Fruit fly (Drosophila melanogaster) whole organism, embryonic: Measurements from ENCODE around the gene Tsp66A.

Source experiments
- Ada2b ChIP-seq: fragments of 200-800 bp; sonication (Bioruptor generic); IDR thresholded peaks from 2 replicates; pipeline ENCODE4 v1.3.6; 2022; ENCODE audit warnings: missing biosample characterization, missing genetic modification characterization
- Atf6 ChIP-seq: fragments of 200-800 bp; sonication (Bioruptor generic); IDR thresholded peaks from 2 replicates; pipeline ENCODE4 v1.3.6; 2022; ENCODE audit warnings: missing biosample characterization, missing genetic modification characterization
- CG12219 ChIP-seq: fragments of 200-800 bp; sonication (Bioruptor generic); optimal IDR thresholded peaks from 3 replicates; lab custom pipeline; 2018; ENCODE audit warnings: missing biosample characterization, mild to moderate bottlenecking, missing genetic modification characterization
- CG12391 ChIP-seq: fragments of 200-800 bp; sonication (Bioruptor generic); optimal IDR thresholded peaks from 3 replicates; lab custom pipeline; 2018; ENCODE audit warnings: missing biosample characterization, mild to moderate bottlenecking, missing genetic modification characterization, moderate library complexity
- CG13123 ChIP-seq: fragments of 200-800 bp; sonication (Bioruptor generic); optimal IDR thresholded peaks from 2 replicates; lab custom pipeline; 2016; ENCODE audit warnings: missing biosample characterization, missing genetic modification characterization
- CG14014 ChIP-seq: fragments of 200-800 bp; sonication (Bioruptor generic); IDR thresholded peaks from 2 replicates; pipeline ENCODE4 v1.3.6; 2022; ENCODE audit warnings: missing biosample characterization, missing genetic modification characterization
- CG15269 ChIP-seq: fragments of 200-800 bp; sonication (Bioruptor generic); optimal IDR thresholded peaks from 2 replicates; lab custom pipeline; 2018; ENCODE audit warnings: missing biosample characterization, mild to moderate bottlenecking, missing genetic modification characterization, moderate library complexity
- CG18764 ChIP-seq: fragments of 200-800 bp; sonication (Bioruptor generic); optimal IDR thresholded peaks from 3 replicates; lab custom pipeline; 2016; ENCODE audit warnings: missing biosample characterization, missing genetic modification characterization
- CG31365 ChIP-seq: fragments of 200-800 bp; sonication (Bioruptor generic); optimal IDR thresholded peaks from 2 replicates; lab custom pipeline; 2018; ENCODE audit warnings: missing biosample characterization, mild to moderate bottlenecking, missing genetic modification characterization
- CG4328 ChIP-seq: fragments of 200-800 bp; sonication (Bioruptor generic); optimal IDR thresholded peaks from 3 replicates; lab custom pipeline; 2017; ENCODE audit warnings: missing biosample characterization, missing genetic modification reagents, missing genetic modification characterization
- CG4360 ChIP-seq: fragments of 200-800 bp; sonication (Bioruptor generic); IDR thresholded peaks from 2 replicates; pipeline ENCODE4 v1.3.6; 2022; ENCODE audit warnings: missing biosample characterization, missing genetic modification characterization
- CG43689 ChIP-seq: fragments of 200-800 bp; sonication (Bioruptor generic); IDR thresholded peaks from 2 replicates; pipeline ENCODE4 v1.3.6; 2022; ENCODE audit warnings: missing biosample characterization, missing genetic modification characterization
- CG4707 ChIP-seq: fragments of 200-800 bp; sonication (Bioruptor generic); optimal IDR thresholded peaks from 2 replicates; lab custom pipeline; 2018; ENCODE audit warnings: missing biosample characterization, mild to moderate bottlenecking, missing genetic modification characterization, moderate library complexity
- CG6689 ChIP-seq: fragments of 200-800 bp; sonication (Bioruptor generic); IDR thresholded peaks from 2 replicates; pipeline ENCODE4 v1.3.6; 2022; ENCODE audit warnings: missing biosample characterization, missing genetic modification characterization
- CG9727 ChIP-seq: fragments of 200-800 bp; sonication (Bioruptor generic); optimal IDR thresholded peaks from 3 replicates; lab custom pipeline; 2017; ENCODE audit warnings: missing biosample characterization, mild to moderate bottlenecking, missing genetic modification characterization
- CG9876 ChIP-seq: fragments of 200-800 bp; sonication (Bioruptor generic); optimal IDR thresholded peaks from 2 replicates; lab custom pipeline; 2016; ENCODE audit warnings: missing biosample characterization, missing genetic modification characterization
- CHES-1-like ChIP-seq: fragments of 200-800 bp; sonication (Bioruptor generic); optimal IDR thresholded peaks from 2 replicates; lab custom pipeline; 2016; ENCODE audit warnings: missing biosample characterization, missing genetic modification characterization
- Dad ChIP-seq: fragments of 200-800 bp; sonication (Bioruptor generic); optimal IDR thresholded peaks from 3 replicates; lab custom pipeline; 2016; ENCODE audit warnings: missing biosample characterization, missing genetic modification characterization
- Dbx ChIP-seq: fragments of 200-800 bp; sonication (Bioruptor generic); IDR thresholded peaks from 3 replicates; pipeline ENCODE4 v1.3.6; 2022; ENCODE audit warnings: missing biosample characterization, missing genetic modification characterization
- HHEX ChIP-seq: fragments of 200-800 bp; sonication (Bioruptor generic); optimal IDR thresholded peaks from 3 replicates; lab custom pipeline; 2017; ENCODE audit warnings: missing biosample characterization, mild to moderate bottlenecking, missing genetic modification characterization, missing genetic modification reagents
- HmgD ChIP-seq: fragments of 200-800 bp; sonication (Bioruptor generic); optimal IDR thresholded peaks from 3 replicates; lab custom pipeline; 2016; ENCODE audit warnings: missing biosample characterization, missing genetic modification characterization
- Hr3 ChIP-seq: fragments of 200-800 bp; sonication (Bioruptor generic); optimal IDR thresholded peaks from 3 replicates; lab custom pipeline; 2016; ENCODE audit warnings: missing biosample characterization, missing genetic modification characterization
- Kr ChIP-seq: fragments of 200-800 bp; sonication (Bioruptor generic); optimal IDR thresholded peaks from 2 replicates; lab custom pipeline; 2017; ENCODE audit warnings: missing biosample characterization, mild to moderate bottlenecking, missing genetic modification characterization
- MBD-R2 ChIP-seq: fragments of 200-800 bp; sonication (Bioruptor generic); IDR thresholded peaks from 2 replicates; pipeline ENCODE4 v1.3.6; 2022; ENCODE audit warnings: missing biosample characterization, missing genetic modification characterization
- MESR4 ChIP-seq: fragments of 200-800 bp; sonication (Bioruptor generic); optimal IDR thresholded peaks from 2 replicates; lab custom pipeline; 2018; ENCODE audit warnings: missing biosample characterization, mild to moderate bottlenecking, missing genetic modification characterization, moderate library complexity
- al ChIP-seq: fragments of 200-800 bp; sonication (Bioruptor generic); IDR thresholded peaks from 2 replicates; pipeline ENCODE4 v1.3.6; 2022; ENCODE audit warnings: missing biosample characterization, missing genetic modification characterization
- ase ChIP-seq: fragments of 200-800 bp; sonication (Bioruptor generic); IDR thresholded peaks from 3 replicates; pipeline ENCODE4 v1.3.6; 2022; ENCODE audit warnings: missing biosample characterization, missing genetic modification characterization
- ato ChIP-seq: fragments of 200-800 bp; sonication (Bioruptor generic); IDR thresholded peaks from 2 replicates; pipeline ENCODE4 v1.3.6; 2022; ENCODE audit warnings: missing biosample characterization, missing genetic modification characterization; ENCODE audit not compliant: partially characterized antibody
- bcd ChIP-seq: fragments of 200-800 bp; sonication (Bioruptor generic); optimal IDR thresholded peaks from 2 replicates; lab custom pipeline; 2017; ENCODE audit warnings: missing biosample characterization, mild to moderate bottlenecking, missing genetic modification characterization
- cg ChIP-seq: fragments of 200-800 bp; sonication (Bioruptor generic); optimal IDR thresholded peaks from 3 replicates; lab custom pipeline; 2019; ENCODE audit warnings: missing biosample characterization, mild to moderate bottlenecking, missing genetic modification characterization, moderate library complexity
- chinmo ChIP-seq: fragments of 200-800 bp; sonication (Bioruptor generic); IDR thresholded peaks from 4 replicates; pipeline ENCODE4 v1.3.6; 2022; ENCODE audit warnings: missing biosample characterization, missing genetic modification characterization; ENCODE audit not compliant: partially characterized antibody
- chm ChIP-seq: fragments of 200-800 bp; sonication (Bioruptor generic); IDR thresholded peaks from 2 replicates; pipeline ENCODE4 v1.3.6; 2022; ENCODE audit warnings: missing biosample characterization, missing genetic modification characterization
- ci ChIP-seq: fragments of 200-800 bp; sonication (Bioruptor generic); IDR thresholded peaks from 3 replicates; pipeline ENCODE4 v1.3.6; 2022; ENCODE audit warnings: missing biosample characterization, missing genetic modification characterization
- crol ChIP-seq: fragments of 200-800 bp; sonication (Bioruptor generic); IDR thresholded peaks from 2 replicates; pipeline ENCODE4 v1.3.6; 2022; ENCODE audit warnings: missing biosample characterization, missing genetic modification characterization
- emc ChIP-seq: fragments of 200-800 bp; sonication (Bioruptor generic); optimal IDR thresholded peaks from 2 replicates; lab custom pipeline; 2016; ENCODE audit warnings: missing biosample characterization, missing genetic modification characterization
- ftz-f1 ChIP-seq: fragments of 200-800 bp; sonication (Bioruptor generic); optimal IDR thresholded peaks from 2 replicates; lab custom pipeline; 2016; ENCODE audit warnings: missing biosample characterization, missing genetic modification characterization
- gce ChIP-seq: fragments of 200-800 bp; sonication (Bioruptor generic); IDR thresholded peaks from 3 replicates; pipeline ENCODE4 v1.3.6; 2022; ENCODE audit warnings: missing biosample characterization, missing genetic modification characterization
- gem ChIP-seq: fragments of 200-800 bp; sonication (Bioruptor generic); optimal IDR thresholded peaks from 2 replicates; lab custom pipeline; 2019; ENCODE audit warnings: missing biosample characterization, mild to moderate bottlenecking, missing genetic modification characterization, moderate library complexity
- grau ChIP-seq: fragments of 200-800 bp; optimal IDR thresholded peaks from 3 replicates; lab custom pipeline; 2019; ENCODE audit warnings: missing biosample characterization, mild to moderate bottlenecking, missing genetic modification characterization, moderate library complexity
- jigr1 ChIP-seq: fragments of 200-800 bp; sonication (Bioruptor generic); IDR thresholded peaks from 3 replicates; pipeline ENCODE4 v1.3.6; 2022; ENCODE audit warnings: missing biosample characterization, missing genetic modification characterization
- lola ChIP-seq, 3 experiments: fragments of >200 bp in 2 of 3; fragments of 200-800 bp in 1 of 3; sonication (Bioruptor generic) in 1 of 3; optimal IDR thresholded peaks; 2 replicates each; lab custom pipeline; 2017 to 2019; ENCODE audit warnings: missing biosample characterization in 3 of 3, missing genetic modification characterization in 3 of 3, mild to moderate bottlenecking in 1 of 3, moderate library complexity in 1 of 3
- lov ChIP-seq, 2 experiments: fragments of 200-800 bp in 1 of 2; fragments of >200 bp in 1 of 2; sonication (Bioruptor generic) in 1 of 2; IDR thresholded peaks in 1 of 2; optimal IDR thresholded peaks in 1 of 2; 2 replicates in 1 of 2; 3 replicates in 1 of 2; pipeline versions ENCODE4 v1.3.6 to Lab custom; 2017 to 2022; ENCODE audit warnings: missing biosample characterization in 1 of 2, missing genetic modification characterization in 1 of 2
- mam ChIP-seq: fragments of 200-800 bp; sonication (Bioruptor generic); optimal IDR thresholded peaks from 3 replicates; lab custom pipeline; 2016; ENCODE audit warnings: missing biosample characterization, missing genetic modification characterization
- phol ChIP-seq: fragments of 200-800 bp; sonication (Bioruptor generic); optimal IDR thresholded peaks from 3 replicates; lab custom pipeline; 2018; ENCODE audit warnings: missing biosample characterization, mild to moderate bottlenecking, missing genetic modification characterization, moderate library complexity
- row ChIP-seq: fragments of 200-800 bp; sonication (Bioruptor generic); IDR thresholded peaks from 3 replicates; pipeline ENCODE4 v1.3.6; 2022; ENCODE audit warnings: missing biosample characterization, missing genetic modification characterization
- scrt ChIP-seq: fragments of 200-800 bp; sonication (Bioruptor generic); optimal IDR thresholded peaks from 2 replicates; lab custom pipeline; 2018; ENCODE audit warnings: missing biosample characterization, mild to moderate bottlenecking, missing genetic modification characterization, moderate library complexity
- stwl ChIP-seq: fragments of 200-800 bp; sonication (Bioruptor generic); optimal IDR thresholded peaks from 3 replicates; lab custom pipeline; 2018; ENCODE audit warnings: missing biosample characterization, mild to moderate bottlenecking, missing genetic modification characterization, moderate library complexity
- sug ChIP-seq: fragments of 200-800 bp; optimal IDR thresholded peaks from 2 replicates; lab custom pipeline; 2019; ENCODE audit warnings: missing biosample characterization, mild to moderate bottlenecking, missing genetic modification characterization, moderate library complexity
- trem ChIP-seq: fragments of 200-800 bp; optimal IDR thresholded peaks from 3 replicates; lab custom pipeline; 2019; ENCODE audit warnings: missing biosample characterization, mild to moderate bottlenecking, missing genetic modification characterization, moderate library complexity
- zf30C ChIP-seq: fragments of 200-800 bp; sonication (Bioruptor generic); optimal IDR thresholded peaks from 3 replicates; lab custom pipeline; 2018; ENCODE audit warnings: missing biosample characterization, mild to moderate bottlenecking, missing genetic modification characterization

Tsp66A gene

dm6 chr3L:7433325-7433827 is 31.9 kb upstream of the Tsp66A start (continued):
- TF ChIP-seq chinmo (GFP tag; lab: Robert Waterston, UW) = peak; percentile 85; the same call in 2 of the 4 replicates
- no peak for TF ChIP-seq stwl (tag; lab: Kevin White, UChicago)
- TF ChIP-seq ato (GFP tag; lab: Robert Waterston, UW) = no peak
- TF ChIP-seq gce = no peak
- TF ChIP-seq trem (tag; lab: Kevin White, UChicago) = no peak
- peak; percentile 82 for TF ChIP-seq sug (tag; lab: Kevin White, UChicago)
- no peak for TF ChIP-seq CG4707 (GFP tag; lab: Kevin White, UChicago)
- TF ChIP-seq CG4360 = peak; percentile 82
- TF ChIP-seq CG18764 (GFP tag; lab: Kevin White, UChicago) = no peak
- peak; percentile 96 for TF ChIP-seq crol (GFP tag; lab: Robert Waterston, UW)
- TF ChIP-seq mam (GFP tag; lab: Kevin White, UChicago) = no peak
- 0 out of 2 replicates have a peak, but pooled peaks have one; percentile 22 for TF ChIP-seq Ada2b (GFP tag; lab: Robert Waterston, UW)
- peak in 1 of 3 experiments; percentile 25 for TF ChIP-seq lola (GFP tag; optimal IDR thresholded peaks at IDR 0.05; lab: Kevin White, UChicago)
- TF ChIP-seq grau (tag; lab: Kevin White, UChicago) = peak; percentile 42
- TF ChIP-seq Hr3 = no peak
- 0 out of 2 replicates have a peak, but pooled peaks have one; percentile 28 for TF ChIP-seq CG6689 (GFP tag; lab: Robert Waterston, UW)
- no peak for TF ChIP-seq CG9876 (GFP tag; lab: Kevin White, UChicago)
- TF ChIP-seq al (GFP tag; lab: Robert Waterston, UW) = 0 out of 2 replicates have a peak, but pooled peaks have one; percentile 5
- TF ChIP-seq CG43689 (GFP tag; lab: Robert Waterston, UW) = no peak
- peak; percentile 29 for TF ChIP-seq zf30C
- 0 out of 2 replicates have a peak, but pooled peaks have one; percentile 12 for TF ChIP-seq MBD-R2 (GFP tag; lab: Robert Waterston, UW)
- peak; percentile 48; the same call in 1 of the 2 replicates for TF ChIP-seq Atf6 (GFP tag; lab: Robert Waterston, UW)
- TF ChIP-seq chm (GFP tag; lab: Robert Waterston, UW) = no peak
- TF ChIP-seq CG13123 (GFP tag; lab: Kevin White, UChicago) = no peak
- no peak for TF ChIP-seq ase (GFP tag; lab: Robert Waterston, UW)
- TF ChIP-seq Dad (GFP tag; lab: Kevin White, UChicago) = no peak
- no peak for TF ChIP-seq ftz-f1 (GFP tag; lab: Kevin White, UChicago)
- TF ChIP-seq jigr1 (GFP tag; lab: Robert Waterston, UW) = no peak
- TF ChIP-seq scrt (GFP tag; lab: Kevin White, UChicago) = no peak
- 0 out of 3 replicates have a peak, but pooled peaks have one; percentile 39 for TF ChIP-seq Dbx (GFP tag; lab: Robert Waterston, UW)
- TF ChIP-seq CG15269 (tag; lab: Kevin White, UChicago) = peak; percentile 27
- TF ChIP-seq HHEX (GFP tag; lab: Kevin White, UChicago) = no peak
- TF ChIP-seq CG12219 (GFP tag; lab: Kevin White, UChicago) = no peak
- TF ChIP-seq Kr = no peak
- no peak for TF ChIP-seq emc (GFP tag; lab: Kevin White, UChicago)
- TF ChIP-seq CG9727 (GFP tag; lab: Kevin White, UChicago) = peak; percentile 9
- no peak for TF ChIP-seq lov (optimal IDR thresholded peaks at IDR 0.05; lab: Kevin White, UChicago)
- TF ChIP-seq lov (GFP tag; IDR thresholded peaks at IDR 0.05; lab: Robert Waterston, UW) = no peak
- no peak for TF ChIP-seq CG31365 (tag; lab: Kevin White, UChicago)
- no peak for TF ChIP-seq CG4328
- peak; percentile 45 for TF ChIP-seq CG12391 (tag; lab: Kevin White, UChicago)
- peak; percentile 52 for TF ChIP-seq phol
- no peak for TF ChIP-seq CHES-1-like (GFP tag; lab: Kevin White, UChicago)
- no peak for TF ChIP-seq HmgD
- TF ChIP-seq bcd (GFP tag; lab: Kevin White, UChicago) = peak; percentile 13
- TF ChIP-seq cg (GFP tag; lab: Kevin White, UChicago) = peak; percentile 78
- TF ChIP-seq MESR4 (GFP tag; lab: Kevin White, UChicago) = no peak
- no peak for TF ChIP-seq CG14014 (GFP tag; lab: Robert Waterston, UW)
- no peak; the same call in 1 of the 3 replicates for TF ChIP-seq ci (GFP tag; lab: Robert Waterston, UW)
- TF ChIP-seq gem (tag; lab: Kevin White, UChicago) = peak; percentile 58
- TF ChIP-seq row (GFP tag; lab: Robert Waterston, UW) = peak; percentile 48; the same call in 1 of the 3 replicates
